Fruit fly (Drosophila melanogaster) whole organism, embryonic: ENCODE results near the gene NdufV3.

Source experiments
- Antp ChIP-seq: fragments of 200-800 bp; sonication (Bioruptor generic); optimal IDR thresholded peaks from 3 replicates; lab custom pipeline; 2016; ENCODE audit warnings: missing biosample characterization, missing genetic modification characterization
- Atf3 ChIP-seq: fragments of 200-800 bp; sonication (Bioruptor generic); optimal IDR thresholded peaks from 3 replicates; lab custom pipeline; 2016; ENCODE audit warnings: missing biosample characterization, missing genetic modification characterization
- Blimp-1 ChIP-seq: fragments of 200-800 bp; sonication (Bioruptor generic); optimal IDR thresholded peaks from 3 replicates; lab custom pipeline; 2018; ENCODE audit warnings: missing biosample characterization, missing genetic modification characterization, mild to moderate bottlenecking, moderate library complexity, missing genetic modification reagents
- CG10654 ChIP-seq: fragments of 200-800 bp; sonication (Bioruptor generic); optimal IDR thresholded peaks from 2 replicates; lab custom pipeline; 2016; ENCODE audit warnings: missing biosample characterization, missing genetic modification characterization
- CG10979 ChIP-seq: fragments of 200-800 bp; sonication (Bioruptor generic); optimal IDR thresholded peaks from 2 replicates; lab custom pipeline; 2018; ENCODE audit warnings: missing biosample characterization, mild to moderate bottlenecking, missing genetic modification characterization, moderate library complexity
- CG1233 ChIP-seq: fragments of 200-800 bp; sonication (Bioruptor generic); optimal IDR thresholded peaks from 4 replicates; lab custom pipeline; 2018; ENCODE audit warnings: missing biosample characterization, mild to moderate bottlenecking, missing genetic modification characterization
- CG15479 ChIP-seq: fragments of 200-800 bp; sonication (Bioruptor generic); optimal IDR thresholded peaks from 3 replicates; lab custom pipeline; 2019; ENCODE audit warnings: missing biosample characterization, mild to moderate bottlenecking, missing genetic modification characterization, moderate library complexity
- CG2116 ChIP-seq: fragments of 200-800 bp; sonication (Bioruptor generic); optimal IDR thresholded peaks from 3 replicates; lab custom pipeline; 2018; ENCODE audit warnings: missing biosample characterization, mild to moderate bottlenecking, missing genetic modification characterization
- CG30403 ChIP-seq: fragments of 200-800 bp; sonication (Bioruptor generic); optimal IDR thresholded peaks from 3 replicates; lab custom pipeline; 2016; ENCODE audit warnings: missing biosample characterization, missing genetic modification characterization
- CG43689 ChIP-seq: fragments of 200-800 bp; sonication (Bioruptor generic); IDR thresholded peaks from 2 replicates; pipeline ENCODE4 v1.3.6; 2022; ENCODE audit warnings: missing biosample characterization, missing genetic modification characterization
- CG4707 ChIP-seq: fragments of 200-800 bp; sonication (Bioruptor generic); optimal IDR thresholded peaks from 2 replicates; lab custom pipeline; 2018; ENCODE audit warnings: missing biosample characterization, mild to moderate bottlenecking, missing genetic modification characterization, moderate library complexity
- CG5180 ChIP-seq: fragments of 200-800 bp; sonication (Bioruptor generic); optimal IDR thresholded peaks from 3 replicates; lab custom pipeline; 2017; ENCODE audit warnings: missing biosample characterization, missing genetic modification characterization, mild to moderate bottlenecking, moderate library complexity, missing genetic modification reagents
- CG6254 ChIP-seq: fragments of 200-800 bp; sonication (Bioruptor generic); optimal IDR thresholded peaks from 3 replicates; lab custom pipeline; 2017; ENCODE audit warnings: mild to moderate bottlenecking, missing biosample characterization, missing genetic modification reagents, missing genetic modification characterization
- CG6791 ChIP-seq: fragments of 200-800 bp; sonication (Bioruptor generic); IDR thresholded peaks from 3 replicates; pipeline ENCODE4 v1.3.6; 2022; ENCODE audit warnings: missing biosample characterization, missing genetic modification characterization; ENCODE audit not compliant: partially characterized antibody
- CG6854 ChIP-seq: fragments of 200-800 bp; sonication (Bioruptor generic); optimal IDR thresholded peaks from 3 replicates; lab custom pipeline; 2017; ENCODE audit warnings: missing biosample characterization, mild to moderate bottlenecking, missing genetic modification characterization
- CG7556 ChIP-seq: fragments of 200-800 bp; sonication (Bioruptor generic); optimal IDR thresholded peaks from 2 replicates; lab custom pipeline; 2017; ENCODE audit warnings: missing biosample characterization, mild to moderate bottlenecking, missing genetic modification characterization
- CG7745 ChIP-seq: fragments of 200-800 bp; sonication (Bioruptor generic); optimal IDR thresholded peaks from 2 replicates; lab custom pipeline; 2018; ENCODE audit warnings: missing biosample characterization, mild to moderate bottlenecking, missing genetic modification characterization, moderate library complexity
- CG8281 ChIP-seq: fragments of 200-800 bp; sonication (Bioruptor generic); optimal IDR thresholded peaks from 2 replicates; lab custom pipeline; 2018; ENCODE audit warnings: missing biosample characterization, mild to moderate bottlenecking, missing genetic modification characterization, moderate library complexity
- CG8388 ChIP-seq: fragments of 200-800 bp; sonication (Bioruptor generic); optimal IDR thresholded peaks from 2 replicates; lab custom pipeline; 2019; ENCODE audit warnings: missing biosample characterization, mild to moderate bottlenecking, missing genetic modification characterization, moderate library complexity
- CG8478 ChIP-seq: fragments of >200 bp; optimal IDR thresholded peaks from 2 replicates; lab custom pipeline; 2018
- CG8765 ChIP-seq: fragments of 200-800 bp; sonication (Bioruptor generic); IDR thresholded peaks from 2 replicates; pipeline ENCODE4 v1.3.6; 2022; ENCODE audit warnings: missing biosample characterization, missing genetic modification characterization
- CG9215 ChIP-seq: fragments of 200-800 bp; sonication (Bioruptor generic); IDR thresholded peaks from 2 replicates; pipeline ENCODE4 v1.3.6; 2022; ENCODE audit warnings: missing biosample characterization, missing genetic modification characterization
- D19B ChIP-seq: fragments of 200-800 bp; sonication (Bioruptor generic); optimal IDR thresholded peaks from 2 replicates; lab custom pipeline; 2017; ENCODE audit warnings: missing biosample characterization, mild to moderate bottlenecking, missing genetic modification characterization
- Dfd ChIP-seq, 2 experiments: fragments of >200 bp; optimal IDR thresholded peaks; 2 replicates each; lab custom pipeline; 2017; ENCODE audit warnings: missing biosample characterization in 2 of 2, missing genetic modification characterization in 2 of 2
- Dip2 ChIP-seq: fragments of 200-800 bp; sonication (Bioruptor generic); IDR thresholded peaks from 2 replicates; pipeline ENCODE4 v1.3.6; 2022; ENCODE audit warnings: missing biosample characterization, missing genetic modification characterization
- Dp ChIP-seq: fragments of 200-800 bp; sonication (Bioruptor generic); optimal IDR thresholded peaks from 2 replicates; lab custom pipeline; 2018; ENCODE audit warnings: missing biosample characterization, mild to moderate bottlenecking, missing genetic modification characterization, moderate library complexity
- ERR ChIP-seq: fragments of 200-800 bp; sonication (Bioruptor generic); optimal IDR thresholded peaks from 2 replicates; lab custom pipeline; 2016; ENCODE audit warnings: missing biosample characterization, missing genetic modification characterization
- Ets65A ChIP-seq: fragments of 200-800 bp; sonication (Bioruptor generic); peaks from one replicate; lab custom pipeline; 2016; ENCODE audit warnings: missing biosample characterization, missing genetic modification characterization
- Hmx ChIP-seq: fragments of 200-800 bp; sonication (Bioruptor generic); optimal IDR thresholded peaks from 2 replicates; lab custom pipeline; 2016; ENCODE audit warnings: missing biosample characterization, missing genetic modification characterization
- Neu2 ChIP-seq: fragments of 200-800 bp; sonication (Bioruptor generic); optimal IDR thresholded peaks from 3 replicates; lab custom pipeline; 2016; ENCODE audit warnings: missing biosample characterization, missing genetic modification characterization, borderline replicate concordance
- Nf-YC ChIP-seq: fragments of 200-800 bp; optimal IDR thresholded peaks from 3 replicates; lab custom pipeline; 2019; ENCODE audit warnings: missing biosample characterization, mild to moderate bottlenecking, missing genetic modification characterization, moderate library complexity
- ara ChIP-seq: fragments of 200-800 bp; sonication (Bioruptor generic); IDR thresholded peaks from 2 replicates; pipeline ENCODE4 v1.3.6; 2022; ENCODE audit warnings: missing biosample characterization, missing genetic modification characterization
- cad ChIP-seq: fragments of >200 bp; optimal IDR thresholded peaks from 2 replicates; lab custom pipeline; 2017; ENCODE audit warnings: missing biosample characterization, missing genetic modification characterization
- crol ChIP-seq: fragments of 200-800 bp; sonication (Bioruptor generic); IDR thresholded peaks from 2 replicates; pipeline ENCODE4 v1.3.6; 2022; ENCODE audit warnings: missing biosample characterization, missing genetic modification characterization
- crp ChIP-seq, 2 experiments: fragments of 200-800 bp; sonication (Bioruptor generic); optimal IDR thresholded peaks; 2 replicates in 1 of 2; 3 replicates in 1 of 2; lab custom pipeline; 2017; ENCODE audit warnings: missing biosample characterization in 2 of 2, missing genetic modification characterization in 2 of 2, mild to moderate bottlenecking in 1 of 2, moderate library complexity in 1 of 2
- da ChIP-seq: fragments of 200-800 bp; sonication (Bioruptor generic); optimal IDR thresholded peaks from 2 replicates; lab custom pipeline; 2016; ENCODE audit warnings: missing biosample characterization, missing genetic modification characterization
- gfzf ChIP-seq: fragments of 200-800 bp; sonication (Bioruptor generic); optimal IDR thresholded peaks from 2 replicates; lab custom pipeline; 2016; ENCODE audit warnings: missing biosample characterization, mild to moderate bottlenecking, missing genetic modification characterization, moderate library complexity
- grn ChIP-seq: fragments of 200-800 bp; sonication (Bioruptor generic); optimal IDR thresholded peaks from 3 replicates; lab custom pipeline; 2017; ENCODE audit warnings: missing biosample characterization, missing genetic modification characterization
- gsb-n ChIP-seq: fragments of 200-800 bp; sonication (Bioruptor generic); optimal IDR thresholded peaks from 3 replicates; lab custom pipeline; 2018; ENCODE audit warnings: missing biosample characterization, mild to moderate bottlenecking, missing genetic modification characterization
- hth ChIP-seq: fragments of >200 bp; optimal IDR thresholded peaks from 2 replicates; lab custom pipeline; 2017; ENCODE audit warnings: inconsistent platforms
- jumu ChIP-seq: fragments of 200-800 bp; sonication (Bioruptor generic); optimal IDR thresholded peaks from 3 replicates; lab custom pipeline; 2016; ENCODE audit warnings: missing biosample characterization, missing genetic modification characterization
- klu ChIP-seq: fragments of 200-800 bp; sonication (Bioruptor generic); IDR thresholded peaks from 2 replicates; pipeline ENCODE4 v1.3.6; 2022; ENCODE audit warnings: missing biosample characterization, missing genetic modification characterization
- nau ChIP-seq: fragments of 200-800 bp; sonication (Bioruptor generic); optimal IDR thresholded peaks from 3 replicates; lab custom pipeline; 2017; ENCODE audit warnings: missing biosample characterization, mild to moderate bottlenecking, missing genetic modification characterization, missing genetic modification reagents
- org-1 ChIP-seq: fragments of 200-800 bp; sonication (Bioruptor generic); optimal IDR thresholded peaks from 2 replicates; lab custom pipeline; 2017; ENCODE audit warnings: missing biosample characterization, missing genetic modification characterization
- pita ChIP-seq: fragments of 200-800 bp; sonication (Bioruptor generic); optimal IDR thresholded peaks from 2 replicates; lab custom pipeline; 2017; ENCODE audit warnings: missing biosample characterization, mild to moderate bottlenecking, missing genetic modification characterization
- sd ChIP-seq: fragments of 200-800 bp; sonication (Bioruptor generic); optimal IDR thresholded peaks from 3 replicates; lab custom pipeline; 2018; ENCODE audit warnings: missing biosample characterization, mild to moderate bottlenecking, missing genetic modification characterization, moderate library complexity
- sim ChIP-seq: fragments of 200-800 bp; sonication (Bioruptor generic); IDR thresholded peaks from 2 replicates; pipeline ENCODE4 v1.3.6; 2022; ENCODE audit warnings: missing biosample characterization, missing genetic modification characterization
- slp2 ChIP-seq: fragments of 200-800 bp; sonication (Bioruptor generic); optimal IDR thresholded peaks from 2 replicates; lab custom pipeline; 2016; ENCODE audit warnings: missing biosample characterization, missing genetic modification characterization
- sna ChIP-seq: fragments of 200-800 bp; sonication (Bioruptor generic); IDR thresholded peaks from 2 replicates; pipeline ENCODE4 v1.3.6; 2022; ENCODE audit warnings: missing biosample characterization, missing genetic modification characterization; ENCODE audit not compliant: partially characterized antibody
- sob ChIP-seq: fragments of 200-800 bp; sonication (Bioruptor generic); IDR thresholded peaks from 2 replicates; pipeline ENCODE4 v1.3.6; 2022; ENCODE audit warnings: missing biosample characterization, missing genetic modification characterization
- sqz ChIP-seq: fragments of 200-800 bp; sonication (Bioruptor generic); optimal IDR thresholded peaks from 3 replicates; lab custom pipeline; 2018; ENCODE audit warnings: missing biosample characterization, mild to moderate bottlenecking, missing genetic modification characterization
- trh ChIP-seq: fragments of 200-800 bp; sonication (Bioruptor generic); optimal IDR thresholded peaks from 2 replicates; lab custom pipeline; 2016; ENCODE audit warnings: missing biosample characterization, missing genetic modification characterization

The NdufV3 gene

DNA sequence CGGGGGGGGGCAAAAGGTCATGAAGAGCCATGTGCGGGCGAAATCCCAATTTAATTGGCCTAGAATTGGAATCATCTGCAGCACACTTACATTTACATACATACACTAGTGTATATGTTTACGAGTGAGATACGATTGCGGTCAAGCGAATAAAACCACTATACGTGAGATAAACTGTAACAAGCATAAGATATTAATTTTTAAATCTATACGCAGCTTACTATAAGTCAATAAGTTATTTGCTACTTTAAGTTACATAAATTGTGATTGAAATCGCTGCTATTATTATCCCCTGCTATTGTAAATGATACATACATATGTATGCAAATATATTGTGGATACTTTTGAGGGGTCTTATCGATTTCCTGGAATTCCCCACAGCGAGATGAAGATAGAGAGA is 29.3 kb downstream of the NdufV3 start (continued):
- TF ChIP-seq Dfd (GFP tag; optimal IDR thresholded peaks at IDR 0.05; lab: Kevin White, UChicago) = no peak
- TF ChIP-seq ara (GFP tag; lab: Robert Waterston, UW) = peak; percentile 42; the same call in 1 of the 2 replicates
- TF ChIP-seq hth (lab: Kevin White, UChicago) = no peak
- no peak for TF ChIP-seq CG8281 (tag; lab: Kevin White, UChicago)
- no peak for TF ChIP-seq Dp
- no peak for TF ChIP-seq crp (GFP tag; optimal IDR thresholded peaks at IDR 0.05; lab: Kevin White, UChicago)
- TF ChIP-seq CG1233 = peak; percentile 30
- no peak for TF ChIP-seq sd (tag; lab: Kevin White, UChicago)
- no peak for TF ChIP-seq CG8478
- no peak for TF ChIP-seq pita (GFP tag; lab: Kevin White, UChicago)
- no peak for TF ChIP-seq Hmx (GFP tag; lab: Kevin White, UChicago)
- TF ChIP-seq CG10979 (tag; lab: Kevin White, UChicago) = peak; percentile 23
- no peak for TF ChIP-seq klu (GFP tag; lab: Robert Waterston, UW)
- no peak for TF ChIP-seq trh (GFP tag; lab: Kevin White, UChicago)
- no peak for TF ChIP-seq CG4707 (GFP tag; lab: Kevin White, UChicago)
- TF ChIP-seq nau = no peak
- no peak for TF ChIP-seq gsb-n (tag; lab: Kevin White, UChicago)
- no peak for TF ChIP-seq slp2
- peak; percentile 1 for TF ChIP-seq Antp (GFP tag; lab: Kevin White, UChicago)
- TF ChIP-seq CG6254 = no peak
- no peak for TF ChIP-seq jumu (GFP tag; lab: Kevin White, UChicago)
- no peak for TF ChIP-seq CG6854 (GFP tag; lab: Kevin White, UChicago)
- peak; percentile 8 for TF ChIP-seq CG8388
- no peak for TF ChIP-seq CG43689 (GFP tag; lab: Robert Waterston, UW)
- no peak for TF ChIP-seq CG8765 (GFP tag; lab: Robert Waterston, UW)
- TF ChIP-seq ERR (GFP tag; lab: Kevin White, UChicago) = no peak
- TF ChIP-seq CG9215 = peak; percentile 15; the same call in 1 of the 2 replicates
- no peak for TF ChIP-seq crol (GFP tag; lab: Robert Waterston, UW)
- no peak for TF ChIP-seq sna (GFP tag; lab: Robert Waterston, UW)
- TF ChIP-seq CG2116 (GFP tag; lab: Kevin White, UChicago) = no peak
- TF ChIP-seq Ets65A (GFP tag; lab: Kevin White, UChicago) = peak; percentile 47
- no peak for TF ChIP-seq Atf3 (GFP tag; lab: Kevin White, UChicago)
- TF ChIP-seq CG5180 = no peak
- TF ChIP-seq Blimp-1 = peak; percentile 32
- TF ChIP-seq Neu2 (GFP tag; lab: Kevin White, UChicago) = no peak
- TF ChIP-seq grn (GFP tag; lab: Kevin White, UChicago) = no peak
- TF ChIP-seq Dip2 (GFP tag; lab: Robert Waterston, UW) = no peak
- peak; percentile 52 for TF ChIP-seq Nf-YC
- TF ChIP-seq CG30403 = no peak
- TF ChIP-seq cad (GFP tag; lab: Kevin White, UChicago) = no peak
- no peak for TF ChIP-seq D19B
- no peak for TF ChIP-seq CG10654 (GFP tag; lab: Kevin White, UChicago)
- TF ChIP-seq sqz = peak; percentile 3
- no peak for TF ChIP-seq CG15479 (GFP tag; lab: Kevin White, UChicago)
- TF ChIP-seq sob (GFP tag; lab: Robert Waterston, UW) = peak; percentile 61; the same call in 1 of the 2 replicates
- TF ChIP-seq CG6791 (GFP tag; lab: Robert Waterston, UW) = no peak
- no peak for TF ChIP-seq da
- TF ChIP-seq CG7745 (tag; lab: Kevin White, UChicago) = no peak
- no peak for TF ChIP-seq gfzf (GFP tag; lab: Kevin White, UChicago)
- TF ChIP-seq CG7556 (GFP tag; lab: Kevin White, UChicago) = peak; percentile 33
- TF ChIP-seq sim (GFP tag; lab: Robert Waterston, UW) = 0 out of 2 replicates have a peak, but pooled peaks have one; percentile 17
- TF ChIP-seq org-1 (GFP tag; lab: Kevin White, UChicago) = peak; percentile 25
